Fruit fly (Drosophila melanogaster) whole organism, embryonic: ENCODE data around the gene UBL3.
A peak's percentile ranks its signal among the peaks of the same experiment; 100 is the strongest.

Experiments used
- CG12299 ChIP-seq: fragments of 200-800 bp; sonication (Bioruptor generic); optimal IDR thresholded peaks from 2 replicates; lab custom pipeline; 2018; ENCODE audit warnings: missing biosample characterization, mild to moderate bottlenecking, missing genetic modification characterization
- CG13624 ChIP-seq: fragments of 200-800 bp; sonication (Bioruptor generic); optimal IDR thresholded peaks from 2 replicates; lab custom pipeline; 2016; ENCODE audit warnings: missing biosample characterization, missing genetic modification characterization
- CG17328 ChIP-seq: fragments of 200-800 bp; sonication (Bioruptor generic); IDR thresholded peaks from 2 replicates; pipeline ENCODE4 v1.3.6; 2022; ENCODE audit warnings: missing biosample characterization, missing genetic modification characterization
- CG34376 ChIP-seq: fragments of 200-800 bp; sonication (Bioruptor generic); optimal IDR thresholded peaks from 2 replicates; lab custom pipeline; 2018; ENCODE audit warnings: missing biosample characterization, mild to moderate bottlenecking, missing genetic modification characterization
- CG6272 ChIP-seq: fragments of 200-800 bp; sonication (Bioruptor generic); IDR thresholded peaks from 2 replicates; pipeline ENCODE4 v1.3.6; 2022; ENCODE audit warnings: missing biosample characterization, missing genetic modification characterization
- Rfx ChIP-seq: fragments of 200-800 bp; sonication (Bioruptor generic); IDR thresholded peaks from 2 replicates; pipeline ENCODE4 v1.3.6; 2022; ENCODE audit warnings: missing biosample characterization, missing genetic modification characterization
- Stat92E ChIP-seq, 3 experiments: fragments of >200 bp in 2 of 3; fragments of 200-800 bp in 1 of 3; sonication (Bioruptor generic) in 1 of 3; optimal IDR thresholded peaks; 2 replicates each; lab custom pipeline; 2017 to 2019; ENCODE audit warnings: missing biosample characterization in 3 of 3, missing genetic modification characterization in 3 of 3, mild to moderate bottlenecking in 1 of 3, moderate library complexity in 1 of 3
- bsh ChIP-seq, 2 experiments: fragments of 200-800 bp; sonication (Bioruptor generic); optimal IDR thresholded peaks; 2 replicates each; lab custom pipeline; 2017 to 2018; ENCODE audit warnings: mild to moderate bottlenecking in 2 of 2, missing biosample characterization in 2 of 2, missing genetic modification characterization in 2 of 2, moderate library complexity in 1 of 2
- crp ChIP-seq, 2 experiments: fragments of 200-800 bp; sonication (Bioruptor generic); optimal IDR thresholded peaks; 2 replicates in 1 of 2; 3 replicates in 1 of 2; lab custom pipeline; 2017; ENCODE audit warnings: missing biosample characterization in 2 of 2, missing genetic modification characterization in 2 of 2, mild to moderate bottlenecking in 1 of 2, moderate library complexity in 1 of 2
- pum ChIP-seq: fragments of 200-800 bp; sonication (Bioruptor generic); optimal IDR thresholded peaks from 2 replicates; lab custom pipeline; 2016; ENCODE audit warnings: missing biosample characterization, missing genetic modification characterization
- sima ChIP-seq: fragments of 200-800 bp; sonication (Bioruptor generic); optimal IDR thresholded peaks from 2 replicates; lab custom pipeline; 2016; ENCODE audit warnings: missing biosample characterization, missing genetic modification characterization
- tll ChIP-seq, 2 experiments: fragments of 200-800 bp in 1 of 2; fragments of >200 bp in 1 of 2; sonication (Bioruptor generic) in 1 of 2; optimal IDR thresholded peaks; 2 replicates each; lab custom pipeline; 2017 to 2019; ENCODE audit warnings: missing biosample characterization in 2 of 2, missing genetic modification characterization in 2 of 2, mild to moderate bottlenecking in 1 of 2, moderate library complexity in 1 of 2
- tup ChIP-seq: fragments of 200-800 bp; sonication (Bioruptor generic); optimal IDR thresholded peaks from 2 replicates; lab custom pipeline; 2016; ENCODE audit warnings: missing biosample characterization, mild to moderate bottlenecking, missing genetic modification characterization, moderate library complexity

dm6 chrX:15849021-15849420 lies 4.0 kb downstream of the UBL3 start, which contains the start of gene sun:
- TF ChIP-seq CG13624 (no peak), CG34376 (no peak), bsh (GFP tag; optimal IDR thresholded peaks at IDR 0.05; lab: Kevin White, UChicago) (no peak), Stat92E (GFP tag; optimal IDR thresholded peaks at IDR 0.05; lab: Kevin White, UChicago) (no peak), crp (GFP tag; optimal IDR thresholded peaks at IDR 0.05; lab: Kevin White, UChicago) (peak in 1 of 2 experiments; percentile 50), CG12299 (no peak), Rfx (GFP tag; lab: Robert Waterston, UW) (no peak), pum (GFP tag; lab: Kevin White, UChicago) (no peak), tup (GFP tag; lab: Kevin White, UChicago) (no peak), sima (GFP tag; lab: Kevin White, UChicago) (no peak), CG6272 (no peak), tll (GFP tag; optimal IDR thresholded peaks at IDR 0.05; lab: Kevin White, UChicago) (no peak), CG17328 (no peak)
